Fruit fly (Drosophila melanogaster): ENCODE measurements around the gene CG18418.

DNA sequence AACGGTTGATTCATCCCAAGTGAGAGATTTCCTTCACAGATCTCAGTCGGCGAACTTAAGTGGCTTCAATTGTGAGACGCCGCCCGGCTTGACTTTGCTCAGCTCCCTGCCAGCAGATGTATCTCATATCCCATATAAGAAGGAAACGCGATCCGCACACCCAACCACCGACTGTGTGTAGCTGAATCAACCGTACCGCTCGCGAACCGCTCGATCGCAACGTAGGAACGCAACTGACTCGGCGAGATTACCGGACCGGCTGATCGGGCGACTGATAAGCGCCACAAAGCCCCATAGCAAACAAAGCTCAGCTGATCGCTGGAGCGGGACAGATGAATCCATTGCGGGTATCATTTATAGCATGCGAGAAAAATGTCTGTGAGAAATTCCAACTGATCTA is 2.7 kb downstream of the CG18418 start, which contains the start of gene axo:
- no peak for TF ChIP-seq CG17806 (tag; optimal IDR thresholded peaks at IDR 0.05)
- TF ChIP-seq CG12605 (GFP tag; IDR thresholded peaks at IDR 0.05), result no peak
- TF ChIP-seq fd96Ca (GFP tag; IDR thresholded peaks at IDR 0.05), result no peak
